Fruit fly (Drosophila melanogaster) whole organism, embryonic: ENCODE results near the gene TH1.

Source experiments
- ATbp ChIP-seq: fragments of 200-800 bp; sonication (Bioruptor generic); optimal IDR thresholded peaks from 2 replicates; lab custom pipeline; 2017; ENCODE audit warnings: missing biosample characterization, mild to moderate bottlenecking, missing genetic modification characterization, missing genetic modification reagents
- B-H1 ChIP-seq: fragments of 200-800 bp; sonication (Bioruptor generic); IDR thresholded peaks from 3 replicates; pipeline ENCODE4 v1.3.6; 2022; ENCODE audit warnings: missing biosample characterization, missing genetic modification characterization
- CG10321 ChIP-seq: fragments of 200-800 bp; sonication (Bioruptor generic); IDR thresholded peaks from 2 replicates; pipeline ENCODE4 v1.3.6; 2022; ENCODE audit warnings: missing biosample characterization, missing genetic modification characterization
- CG10565 ChIP-seq: fragments of 200-800 bp; sonication (Bioruptor generic); optimal IDR thresholded peaks from 3 replicates; lab custom pipeline; 2016; ENCODE audit warnings: missing biosample characterization, mild to moderate bottlenecking, missing genetic modification characterization
- CG11085 ChIP-seq: fragments of 200-800 bp; sonication (Bioruptor generic); IDR thresholded peaks from 2 replicates; pipeline ENCODE4 v1.3.6; 2022; ENCODE audit warnings: missing biosample characterization, missing genetic modification characterization
- CG11696 ChIP-seq: fragments of 200-800 bp; sonication (Bioruptor generic); IDR thresholded peaks from 2 replicates; pipeline ENCODE4 v1.3.6; 2022; ENCODE audit warnings: missing biosample characterization, missing genetic modification characterization
- CG12391 ChIP-seq: fragments of 200-800 bp; sonication (Bioruptor generic); optimal IDR thresholded peaks from 3 replicates; lab custom pipeline; 2018; ENCODE audit warnings: missing biosample characterization, mild to moderate bottlenecking, missing genetic modification characterization, moderate library complexity
- CG14014 ChIP-seq: fragments of 200-800 bp; sonication (Bioruptor generic); IDR thresholded peaks from 2 replicates; pipeline ENCODE4 v1.3.6; 2022; ENCODE audit warnings: missing biosample characterization, missing genetic modification characterization
- CG1647 ChIP-seq: fragments of 200-800 bp; sonication (Bioruptor generic); optimal IDR thresholded peaks from 3 replicates; lab custom pipeline; 2016; ENCODE audit warnings: missing biosample characterization, missing genetic modification characterization
- CG17359 ChIP-seq: fragments of 200-800 bp; sonication (Bioruptor generic); optimal IDR thresholded peaks from 3 replicates; lab custom pipeline; 2018; ENCODE audit warnings: missing biosample characterization, mild to moderate bottlenecking, missing genetic modification characterization, moderate library complexity
- CG2875 ChIP-seq: fragments of 200-800 bp; sonication (Bioruptor generic); optimal IDR thresholded peaks from 2 replicates; lab custom pipeline; 2017; ENCODE audit warnings: missing biosample characterization, mild to moderate bottlenecking, missing genetic modification characterization, missing genetic modification reagents
- CG30403 ChIP-seq: fragments of 200-800 bp; sonication (Bioruptor generic); optimal IDR thresholded peaks from 3 replicates; lab custom pipeline; 2016; ENCODE audit warnings: missing biosample characterization, missing genetic modification characterization
- CG3726 ChIP-seq: fragments of 200-800 bp; sonication (Bioruptor generic); IDR thresholded peaks from 3 replicates; pipeline ENCODE4, ENCODE4 v1.3.6; 2022; ENCODE audit warnings: missing biosample characterization, missing genetic modification characterization
- CG4328 ChIP-seq: fragments of 200-800 bp; sonication (Bioruptor generic); optimal IDR thresholded peaks from 3 replicates; lab custom pipeline; 2017; ENCODE audit warnings: missing biosample characterization, missing genetic modification reagents, missing genetic modification characterization
- CG4617 ChIP-seq: fragments of 200-800 bp; sonication (Bioruptor generic); optimal IDR thresholded peaks from 3 replicates; lab custom pipeline; 2016; ENCODE audit warnings: missing biosample characterization, missing genetic modification characterization, borderline replicate concordance
- CHES-1-like ChIP-seq: fragments of 200-800 bp; sonication (Bioruptor generic); optimal IDR thresholded peaks from 2 replicates; lab custom pipeline; 2016; ENCODE audit warnings: missing biosample characterization, missing genetic modification characterization
- Camta ChIP-seq: fragments of 200-800 bp; sonication (Bioruptor generic); optimal IDR thresholded peaks from 2 replicates; lab custom pipeline; 2016; ENCODE audit warnings: missing biosample characterization, missing genetic modification characterization
- CkIIα-i1 ChIP-seq: fragments of 200-800 bp; sonication (Bioruptor generic); IDR thresholded peaks from 2 replicates; pipeline ENCODE4 v1.3.6; 2022; ENCODE audit warnings: missing biosample characterization, missing genetic modification characterization
- CoRest ChIP-seq: fragments of 200-800 bp; sonication (Bioruptor generic); optimal IDR thresholded peaks from 3 replicates; lab custom pipeline; 2018; ENCODE audit warnings: missing biosample characterization, mild to moderate bottlenecking, missing genetic modification characterization, moderate library complexity
- D19B ChIP-seq: fragments of 200-800 bp; sonication (Bioruptor generic); optimal IDR thresholded peaks from 2 replicates; lab custom pipeline; 2017; ENCODE audit warnings: missing biosample characterization, mild to moderate bottlenecking, missing genetic modification characterization
- Dip2 ChIP-seq: fragments of 200-800 bp; sonication (Bioruptor generic); IDR thresholded peaks from 2 replicates; pipeline ENCODE4 v1.3.6; 2022; ENCODE audit warnings: missing biosample characterization, missing genetic modification characterization
- Doc2 ChIP-seq: fragments of 200-800 bp; sonication (Bioruptor generic); IDR thresholded peaks from 2 replicates; pipeline ENCODE4 v1.3.6; 2022; ENCODE audit warnings: missing biosample characterization, missing genetic modification characterization
- Doc3 ChIP-seq: fragments of 200-800 bp; sonication (Bioruptor generic); IDR thresholded peaks from 3 replicates; pipeline ENCODE4 v1.3.6; 2022; ENCODE audit warnings: missing biosample characterization, missing genetic modification characterization; ENCODE audit not compliant: partially characterized antibody
- Dp ChIP-seq: fragments of 200-800 bp; sonication (Bioruptor generic); optimal IDR thresholded peaks from 2 replicates; lab custom pipeline; 2018; ENCODE audit warnings: missing biosample characterization, mild to moderate bottlenecking, missing genetic modification characterization, moderate library complexity
- HLHmδ ChIP-seq: fragments of 200-800 bp; sonication (Bioruptor generic); optimal IDR thresholded peaks from 2 replicates; lab custom pipeline; 2018; ENCODE audit warnings: missing biosample characterization, mild to moderate bottlenecking, missing genetic modification characterization, moderate library complexity
- Lhr ChIP-seq: fragments of 200-800 bp; sonication (Bioruptor generic); optimal IDR thresholded peaks from 3 replicates; lab custom pipeline; 2017; ENCODE audit warnings: mild to moderate bottlenecking, missing biosample characterization, missing genetic modification reagents, missing genetic modification characterization
- MESR4 ChIP-seq: fragments of 200-800 bp; sonication (Bioruptor generic); optimal IDR thresholded peaks from 2 replicates; lab custom pipeline; 2018; ENCODE audit warnings: missing biosample characterization, mild to moderate bottlenecking, missing genetic modification characterization, moderate library complexity
- Neu2 ChIP-seq: fragments of 200-800 bp; sonication (Bioruptor generic); optimal IDR thresholded peaks from 3 replicates; lab custom pipeline; 2016; ENCODE audit warnings: missing biosample characterization, missing genetic modification characterization, borderline replicate concordance
- Side ChIP-seq: fragments of 200-800 bp; sonication (Bioruptor generic); optimal IDR thresholded peaks from 2 replicates; lab custom pipeline; 2016; ENCODE audit warnings: missing biosample characterization, missing genetic modification characterization
- Taf1 ChIP-seq: fragments of 200-800 bp; sonication (Bioruptor generic); IDR thresholded peaks from 2 replicates; pipeline ENCODE4 v1.3.6; 2022; ENCODE audit warnings: missing biosample characterization, missing genetic modification characterization
- ap ChIP-seq: fragments of 200-800 bp; sonication (Bioruptor generic); IDR thresholded peaks from 2 replicates; pipeline ENCODE4 v1.3.6; 2022; ENCODE audit warnings: missing biosample characterization, missing genetic modification characterization
- ara ChIP-seq: fragments of 200-800 bp; sonication (Bioruptor generic); IDR thresholded peaks from 2 replicates; pipeline ENCODE4 v1.3.6; 2022; ENCODE audit warnings: missing biosample characterization, missing genetic modification characterization
- bcd ChIP-seq: fragments of 200-800 bp; sonication (Bioruptor generic); optimal IDR thresholded peaks from 2 replicates; lab custom pipeline; 2017; ENCODE audit warnings: missing biosample characterization, mild to moderate bottlenecking, missing genetic modification characterization
- bowl ChIP-seq: fragments of 200-800 bp; sonication (Bioruptor generic); IDR thresholded peaks from 2 replicates; pipeline ENCODE4 v1.3.6; 2022; ENCODE audit warnings: missing biosample characterization, missing genetic modification characterization
- bsh ChIP-seq, 2 experiments: fragments of 200-800 bp; sonication (Bioruptor generic); optimal IDR thresholded peaks; 2 replicates each; lab custom pipeline; 2017 to 2018; ENCODE audit warnings: mild to moderate bottlenecking in 2 of 2, missing biosample characterization in 2 of 2, missing genetic modification characterization in 2 of 2, moderate library complexity in 1 of 2
- dimm ChIP-seq: fragments of 200-800 bp; sonication (Bioruptor generic); IDR thresholded peaks from 2 replicates; pipeline ENCODE4 v1.3.6; 2022; ENCODE audit warnings: missing biosample characterization, missing genetic modification characterization
- fd102C ChIP-seq: fragments of 200-800 bp; sonication (Bioruptor generic); optimal IDR thresholded peaks from 2 replicates; lab custom pipeline; 2018; ENCODE audit warnings: missing biosample characterization, mild to moderate bottlenecking, missing genetic modification characterization, moderate library complexity
- hth ChIP-seq: fragments of >200 bp; optimal IDR thresholded peaks from 2 replicates; lab custom pipeline; 2017; ENCODE audit warnings: inconsistent platforms
- jing ChIP-seq: fragments of 200-800 bp; sonication (Bioruptor generic); optimal IDR thresholded peaks from 2 replicates; lab custom pipeline; 2018; ENCODE audit warnings: missing biosample characterization, mild to moderate bottlenecking, missing genetic modification characterization
- oc ChIP-seq: fragments of 200-800 bp; sonication (Bioruptor generic); optimal IDR thresholded peaks from 2 replicates; lab custom pipeline; 2018; ENCODE audit warnings: missing biosample characterization, mild to moderate bottlenecking, missing genetic modification characterization, moderate library complexity
- p53 ChIP-seq: fragments of 200-800 bp; sonication (Bioruptor generic); optimal IDR thresholded peaks from 2 replicates; lab custom pipeline; 2016; ENCODE audit warnings: missing biosample characterization, missing genetic modification characterization
- pb ChIP-seq: fragments of 200-800 bp; sonication (Bioruptor generic); optimal IDR thresholded peaks from 3 replicates; lab custom pipeline; 2016; ENCODE audit warnings: missing biosample characterization, missing genetic modification characterization
- phol ChIP-seq: fragments of 200-800 bp; sonication (Bioruptor generic); optimal IDR thresholded peaks from 3 replicates; lab custom pipeline; 2018; ENCODE audit warnings: missing biosample characterization, mild to moderate bottlenecking, missing genetic modification characterization, moderate library complexity
- pzg ChIP-seq: fragments of 200-800 bp; sonication (Bioruptor generic); optimal IDR thresholded peaks from 3 replicates; lab custom pipeline; 2018; ENCODE audit warnings: missing biosample characterization, mild to moderate bottlenecking, missing genetic modification characterization, moderate library complexity
- rib ChIP-seq: fragments of 200-800 bp; sonication (Bioruptor generic); IDR thresholded peaks from 2 replicates; pipeline ENCODE4 v1.3.6; 2022; ENCODE audit warnings: missing biosample characterization, missing genetic modification characterization
- sna ChIP-seq: fragments of 200-800 bp; sonication (Bioruptor generic); IDR thresholded peaks from 2 replicates; pipeline ENCODE4 v1.3.6; 2022; ENCODE audit warnings: missing biosample characterization, missing genetic modification characterization; ENCODE audit not compliant: partially characterized antibody
- usp ChIP-seq: fragments of >200 bp; optimal IDR thresholded peaks from 2 replicates; lab custom pipeline; 2017; ENCODE audit warnings: missing biosample characterization, missing genetic modification characterization
- vvl ChIP-seq: fragments of 200-800 bp; sonication (Bioruptor generic); IDR thresholded peaks from 2 replicates; pipeline ENCODE4 v1.3.6; 2022; ENCODE audit warnings: missing biosample characterization, missing genetic modification characterization
- zf30C ChIP-seq: fragments of 200-800 bp; sonication (Bioruptor generic); optimal IDR thresholded peaks from 3 replicates; lab custom pipeline; 2018; ENCODE audit warnings: missing biosample characterization, mild to moderate bottlenecking, missing genetic modification characterization

TH1 gene

dm6 chrX:16383667-16384515 is 7.3 kb downstream of the TH1 start (continued):
- TF ChIP-seq CkIIα-i1 (GFP tag; lab: Robert Waterston, UW) (no peak), CG10321 (GFP tag; lab: Robert Waterston, UW) (no peak), CG11085 (GFP tag; lab: Robert Waterston, UW) (peak; percentile 30; the same call in 1 of the 2 replicates), CG4328 (GFP tag; lab: Kevin White, UChicago) (peak; percentile 88), CG4617 (GFP tag; lab: Kevin White, UChicago) (no peak), HLHmδ (no peak), p53 (GFP tag; lab: Kevin White, UChicago) (no peak), hth (no peak), phol (tag; lab: Kevin White, UChicago) (peak; percentile 4), CG2875 (GFP tag; lab: Kevin White, UChicago) (peak; percentile 65), Doc3 (GFP tag; lab: Robert Waterston, UW) (no peak), pb (no peak), oc (tag; lab: Kevin White, UChicago) (no peak), CG17359 (peak; percentile 88), CoRest (no peak), ap (peak; percentile 35; the same call in 1 of the 2 replicates), Taf1 (GFP tag; lab: Robert Waterston, UW) (no peak), B-H1 (GFP tag; lab: Robert Waterston, UW) (peak; percentile 38; the same call in 1 of the 3 replicates), fd102C (peak; percentile 71), Lhr (GFP tag; lab: Kevin White, UChicago) (peak; percentile 32), CHES-1-like (GFP tag; lab: Kevin White, UChicago) (peak; percentile 68), D19B (GFP tag; lab: Kevin White, UChicago) (peak; percentile 52), bowl (GFP tag; lab: Robert Waterston, UW) (no peak), CG3726 (GFP tag; lab: Robert Waterston, UW) (no peak; the same call in 2 of the 3 replicates), Dp (GFP tag; lab: Kevin White, UChicago) (no peak), CG12391 (tag; lab: Kevin White, UChicago) (peak; percentile 67), bsh (GFP tag; optimal IDR thresholded peaks at IDR 0.05; lab: Kevin White, UChicago) (peak in 1 of 2 experiments; percentile 80), Doc2 (GFP tag; lab: Robert Waterston, UW) (no peak), zf30C (GFP tag; lab: Kevin White, UChicago) (no peak), ATbp (GFP tag; lab: Kevin White, UChicago) (peak; percentile 86), CG1647 (GFP tag; lab: Kevin White, UChicago) (no peak), vvl (GFP tag; lab: Robert Waterston, UW) (peak; percentile 41; the same call in 1 of the 2 replicates), Neu2 (no peak), MESR4 (GFP tag; lab: Kevin White, UChicago) (no peak), sna (GFP tag; lab: Robert Waterston, UW) (no peak), CG30403 (GFP tag; lab: Kevin White, UChicago) (no peak), dimm (no peak), bcd (no peak), CG14014 (GFP tag; lab: Robert Waterston, UW) (peak; percentile 80; the same call in 1 of the 2 replicates), CG10565 (GFP tag; lab: Kevin White, UChicago) (no peak), jing (no peak), rib (GFP tag; lab: Robert Waterston, UW) (peak; percentile 70), ara (GFP tag; lab: Robert Waterston, UW) (peak; percentile 38; the same call in 1 of the 2 replicates), Side (peak; percentile 53), Camta (peak; percentile 71), pzg (no peak), usp (GFP tag; lab: Kevin White, UChicago) (no peak), CG11696 (GFP tag; lab: Robert Waterston, UW) (no peak), Dip2 (no peak)
